Fruit fly (Drosophila melanogaster) whole organism, embryonic: ENCODE measurements around the gene P5CDh1.

ENCODE experiments used
- Antp ChIP-seq: fragments of 200-800 bp; sonication (Bioruptor generic); optimal IDR thresholded peaks from 3 replicates; lab custom pipeline; 2016; ENCODE audit warnings: missing biosample characterization, missing genetic modification characterization
- Asciz ChIP-seq: fragments of 200-800 bp; sonication (Bioruptor generic); optimal IDR thresholded peaks from 2 replicates; lab custom pipeline; 2017; ENCODE audit warnings: missing biosample characterization, mild to moderate bottlenecking, missing genetic modification characterization, missing genetic modification reagents
- Bteb2 ChIP-seq: fragments of 200-800 bp; sonication (Bioruptor generic); optimal IDR thresholded peaks from 2 replicates; lab custom pipeline; 2016; ENCODE audit warnings: missing biosample characterization, missing genetic modification characterization
- CG10147 ChIP-seq: fragments of 200-800 bp; sonication (Bioruptor generic); optimal IDR thresholded peaks from 2 replicates; lab custom pipeline; 2019; ENCODE audit warnings: missing biosample characterization, mild to moderate bottlenecking, missing genetic modification characterization, moderate library complexity
- CG10209 ChIP-seq: fragments of 200-800 bp; sonication (Bioruptor generic); optimal IDR thresholded peaks from 3 replicates; lab custom pipeline; 2017; ENCODE audit warnings: missing biosample characterization, mild to moderate bottlenecking, missing genetic modification characterization, missing genetic modification reagents
- CG10267 ChIP-seq: fragments of 200-800 bp; sonication (Bioruptor generic); optimal IDR thresholded peaks from 2 replicates; lab custom pipeline; 2018; ENCODE audit warnings: missing biosample characterization, mild to moderate bottlenecking, missing genetic modification characterization, moderate library complexity
- CG11085 ChIP-seq: fragments of 200-800 bp; sonication (Bioruptor generic); IDR thresholded peaks from 2 replicates; pipeline ENCODE4 v1.3.6; 2022; ENCODE audit warnings: missing biosample characterization, missing genetic modification characterization
- CG11504 ChIP-seq: fragments of 200-800 bp; sonication (Bioruptor generic); optimal IDR thresholded peaks from 3 replicates; lab custom pipeline; 2019; ENCODE audit warnings: missing biosample characterization, mild to moderate bottlenecking, missing genetic modification characterization, moderate library complexity
- CG11695 ChIP-seq: fragments of 200-800 bp; sonication (Bioruptor generic); IDR thresholded peaks from 3 replicates; pipeline ENCODE4 v1.3.6; 2022; ENCODE audit warnings: missing biosample characterization, missing genetic modification characterization
- CG1233 ChIP-seq: fragments of 200-800 bp; sonication (Bioruptor generic); optimal IDR thresholded peaks from 4 replicates; lab custom pipeline; 2018; ENCODE audit warnings: missing biosample characterization, mild to moderate bottlenecking, missing genetic modification characterization
- CG14014 ChIP-seq: fragments of 200-800 bp; sonication (Bioruptor generic); IDR thresholded peaks from 2 replicates; pipeline ENCODE4 v1.3.6; 2022; ENCODE audit warnings: missing biosample characterization, missing genetic modification characterization
- CG14860 ChIP-seq: fragments of 200-800 bp; sonication (Bioruptor generic); IDR thresholded peaks from 3 replicates; pipeline ENCODE4 v1.3.6; 2022; ENCODE audit warnings: missing biosample characterization, missing genetic modification characterization; ENCODE audit not compliant: partially characterized antibody
- CG15696 ChIP-seq: fragments of 200-800 bp; sonication (Bioruptor generic); optimal IDR thresholded peaks from 2 replicates; lab custom pipeline; 2019; ENCODE audit warnings: missing biosample characterization, mild to moderate bottlenecking, missing genetic modification characterization, moderate library complexity
- CG16779 ChIP-seq: fragments of 200-800 bp; sonication (Bioruptor generic); IDR thresholded peaks from 2 replicates; pipeline ENCODE4 v1.3.6; 2022; ENCODE audit warnings: missing biosample characterization, missing genetic modification characterization
- CG17802 ChIP-seq: fragments of 200-800 bp; sonication (Bioruptor generic); optimal IDR thresholded peaks from 2 replicates; lab custom pipeline; 2018; ENCODE audit warnings: missing biosample characterization, mild to moderate bottlenecking, missing genetic modification characterization, moderate library complexity
- CG3838 ChIP-seq: fragments of 200-800 bp; sonication (Bioruptor generic); optimal IDR thresholded peaks from 3 replicates; lab custom pipeline; 2016; ENCODE audit warnings: missing biosample characterization, missing genetic modification characterization
- CG5180 ChIP-seq: fragments of 200-800 bp; sonication (Bioruptor generic); optimal IDR thresholded peaks from 3 replicates; lab custom pipeline; 2017; ENCODE audit warnings: missing biosample characterization, missing genetic modification characterization, mild to moderate bottlenecking, moderate library complexity, missing genetic modification reagents
- CG6813 ChIP-seq: fragments of 200-800 bp; sonication (Bioruptor generic); optimal IDR thresholded peaks from 2 replicates; lab custom pipeline; 2017; ENCODE audit warnings: missing biosample characterization, missing genetic modification characterization, mild to moderate bottlenecking, moderate library complexity, missing genetic modification reagents
- CG7271 ChIP-seq: fragments of 200-800 bp; sonication (Bioruptor generic); optimal IDR thresholded peaks from 2 replicates; lab custom pipeline; 2018; ENCODE audit warnings: missing biosample characterization, mild to moderate bottlenecking, missing genetic modification characterization, moderate library complexity
- CG9797 ChIP-seq: fragments of 200-800 bp; sonication (Bioruptor generic); optimal IDR thresholded peaks from 3 replicates; lab custom pipeline; 2018; ENCODE audit warnings: missing biosample characterization, mild to moderate bottlenecking, missing genetic modification characterization
- CTCF ChIP-seq: fragments of 200-800 bp; sonication (Bioruptor generic); optimal IDR thresholded peaks from 2 replicates; lab custom pipeline; 2017; ENCODE audit warnings: missing biosample characterization, mild to moderate bottlenecking, missing genetic modification characterization, moderate library complexity
- Dad ChIP-seq: fragments of 200-800 bp; sonication (Bioruptor generic); optimal IDR thresholded peaks from 3 replicates; lab custom pipeline; 2016; ENCODE audit warnings: missing biosample characterization, missing genetic modification characterization
- ERR ChIP-seq: fragments of 200-800 bp; sonication (Bioruptor generic); optimal IDR thresholded peaks from 2 replicates; lab custom pipeline; 2016; ENCODE audit warnings: missing biosample characterization, missing genetic modification characterization
- Gsc ChIP-seq: fragments of 200-800 bp; sonication (Bioruptor generic); IDR thresholded peaks from 2 replicates; pipeline ENCODE4 v1.3.6; 2022; ENCODE audit warnings: missing biosample characterization, missing genetic modification characterization
- Gug ChIP-seq: fragments of 200-800 bp; sonication (Bioruptor generic); IDR thresholded peaks from 4 replicates; pipeline ENCODE4 v1.3.6; 2022; ENCODE audit warnings: missing biosample characterization, missing genetic modification characterization
- Hr39 ChIP-seq: fragments of >200 bp; optimal IDR thresholded peaks from 2 replicates; lab custom pipeline; 2017
- NC2β ChIP-seq: fragments of 200-800 bp; sonication (Bioruptor generic); optimal IDR thresholded peaks from 2 replicates; lab custom pipeline; 2016; ENCODE audit warnings: missing biosample characterization, missing genetic modification characterization
- Nf-YC ChIP-seq: fragments of 200-800 bp; optimal IDR thresholded peaks from 3 replicates; lab custom pipeline; 2019; ENCODE audit warnings: missing biosample characterization, mild to moderate bottlenecking, missing genetic modification characterization, moderate library complexity
- PHDP ChIP-seq: fragments of 200-800 bp; sonication (Bioruptor generic); optimal IDR thresholded peaks from 3 replicates; lab custom pipeline; 2018; ENCODE audit warnings: missing biosample characterization, mild to moderate bottlenecking, missing genetic modification characterization, moderate library complexity
- Pdp1 ChIP-seq, 2 experiments: fragments of 200-800 bp; sonication (Bioruptor generic); optimal IDR thresholded peaks; 3 replicates each; lab custom pipeline; 2016; ENCODE audit warnings: missing biosample characterization in 2 of 2, missing genetic modification characterization in 2 of 2, mild to moderate bottlenecking in 1 of 2, moderate library complexity in 1 of 2
- Six4 ChIP-seq: fragments of 200-800 bp; sonication (Bioruptor generic); optimal IDR thresholded peaks from 2 replicates; lab custom pipeline; 2016; ENCODE audit warnings: missing biosample characterization, missing genetic modification characterization
- az2 ChIP-seq: fragments of 200-800 bp; sonication (Bioruptor generic); optimal IDR thresholded peaks from 3 replicates; lab custom pipeline; 2016; ENCODE audit warnings: missing biosample characterization, missing genetic modification characterization
- danr ChIP-seq: fragments of 200-800 bp; sonication (Bioruptor generic); IDR thresholded peaks from 2 replicates; pipeline ENCODE4 v1.3.6; 2022; ENCODE audit warnings: missing biosample characterization, missing genetic modification characterization
- dimm ChIP-seq: fragments of 200-800 bp; sonication (Bioruptor generic); IDR thresholded peaks from 2 replicates; pipeline ENCODE4 v1.3.6; 2022; ENCODE audit warnings: missing biosample characterization, missing genetic modification characterization
- disco-r ChIP-seq: fragments of 200-800 bp; sonication (Bioruptor generic); optimal IDR thresholded peaks from 2 replicates; lab custom pipeline; 2016; ENCODE audit warnings: missing biosample characterization, missing genetic modification characterization
- dm ChIP-seq: fragments of 200-800 bp; sonication (Bioruptor generic); optimal IDR thresholded peaks from 3 replicates; lab custom pipeline; 2016; ENCODE audit warnings: missing biosample characterization, missing genetic modification characterization
- dysf ChIP-seq: fragments of 200-800 bp; sonication (Bioruptor generic); IDR thresholded peaks from 3 replicates; pipeline ENCODE4 v1.3.6; 2022; ENCODE audit warnings: missing biosample characterization, missing genetic modification characterization
- ewg ChIP-seq: fragments of 200-800 bp; sonication (Bioruptor generic); optimal IDR thresholded peaks from 3 replicates; lab custom pipeline; 2017; ENCODE audit warnings: mild to moderate bottlenecking, missing biosample characterization, missing genetic modification reagents, missing genetic modification characterization
- fd102C ChIP-seq: fragments of 200-800 bp; sonication (Bioruptor generic); optimal IDR thresholded peaks from 2 replicates; lab custom pipeline; 2018; ENCODE audit warnings: missing biosample characterization, mild to moderate bottlenecking, missing genetic modification characterization, moderate library complexity
- fd96Cb ChIP-seq: fragments of 200-800 bp; sonication (Bioruptor generic); optimal IDR thresholded peaks from 2 replicates; lab custom pipeline; 2018; ENCODE audit warnings: missing biosample characterization, mild to moderate bottlenecking, missing genetic modification characterization, moderate library complexity
- gfzf ChIP-seq: fragments of 200-800 bp; sonication (Bioruptor generic); optimal IDR thresholded peaks from 2 replicates; lab custom pipeline; 2016; ENCODE audit warnings: missing biosample characterization, mild to moderate bottlenecking, missing genetic modification characterization, moderate library complexity
- lilli ChIP-seq: fragments of 200-800 bp; sonication (Bioruptor generic); optimal IDR thresholded peaks from 3 replicates; lab custom pipeline; 2016; ENCODE audit warnings: missing biosample characterization, missing genetic modification characterization
- mam ChIP-seq: fragments of 200-800 bp; sonication (Bioruptor generic); optimal IDR thresholded peaks from 3 replicates; lab custom pipeline; 2016; ENCODE audit warnings: missing biosample characterization, missing genetic modification characterization
- nerfin-1 ChIP-seq: fragments of 200-800 bp; sonication (Bioruptor generic); optimal IDR thresholded peaks from 3 replicates; lab custom pipeline; 2019; ENCODE audit warnings: missing biosample characterization, mild to moderate bottlenecking, missing genetic modification characterization, moderate library complexity
- oc ChIP-seq: fragments of 200-800 bp; sonication (Bioruptor generic); optimal IDR thresholded peaks from 2 replicates; lab custom pipeline; 2018; ENCODE audit warnings: missing biosample characterization, mild to moderate bottlenecking, missing genetic modification characterization, moderate library complexity
- pnt ChIP-seq: fragments of 200-800 bp; sonication (Bioruptor generic); optimal IDR thresholded peaks from 3 replicates; lab custom pipeline; 2016; ENCODE audit warnings: missing biosample characterization, missing genetic modification characterization
- seq ChIP-seq: fragments of 200-800 bp; sonication (Bioruptor generic); IDR thresholded peaks from 2 replicates; pipeline ENCODE4 v1.3.6; 2022; ENCODE audit warnings: missing biosample characterization, missing genetic modification characterization
- tap ChIP-seq: fragments of 200-800 bp; optimal IDR thresholded peaks from 3 replicates; lab custom pipeline; 2019; ENCODE audit warnings: missing biosample characterization, mild to moderate bottlenecking, missing genetic modification characterization, moderate library complexity
- tgo ChIP-seq: fragments of 200-800 bp; sonication (Bioruptor generic); IDR thresholded peaks from 3 replicates; pipeline ENCODE4 v1.3.6; 2022; ENCODE audit warnings: missing biosample characterization, missing genetic modification characterization
- tup ChIP-seq: fragments of 200-800 bp; sonication (Bioruptor generic); optimal IDR thresholded peaks from 2 replicates; lab custom pipeline; 2016; ENCODE audit warnings: missing biosample characterization, mild to moderate bottlenecking, missing genetic modification characterization, moderate library complexity
- zf30C ChIP-seq: fragments of 200-800 bp; sonication (Bioruptor generic); optimal IDR thresholded peaks from 3 replicates; lab custom pipeline; 2018; ENCODE audit warnings: missing biosample characterization, mild to moderate bottlenecking, missing genetic modification characterization
- zfh1 ChIP-seq: fragments of 200-800 bp; sonication (Bioruptor generic); IDR thresholded peaks from 3 replicates; pipeline ENCODE4 v1.3.6; 2022; ENCODE audit warnings: missing biosample characterization, missing genetic modification characterization

The P5CDh1 gene

dm6 chr3L:21828177-21828589 lies 13.0 kb downstream of the P5CDh1 start, which contains the start of gene CG32448 (continued):
- TF ChIP-seq disco-r (GFP tag; lab: Kevin White, UChicago) (no peak), Pdp1 (GFP tag; optimal IDR thresholded peaks at IDR 0.05; lab: Kevin White, UChicago) (peak; percentile 53 to 65), CG7271 (tag; lab: Kevin White, UChicago) (no peak), Six4 (GFP tag; lab: Kevin White, UChicago) (peak; percentile 40), CG11695 (GFP tag; lab: Robert Waterston, UW) (peak; percentile 50; the same call in 1 of the 3 replicates), Antp (GFP tag; lab: Kevin White, UChicago) (peak; percentile 72), ewg (peak; percentile 1), Gsc (no peak), CG1233 (GFP tag; lab: Kevin White, UChicago) (peak; percentile 44), Hr39 (no peak), mam (GFP tag; lab: Kevin White, UChicago) (peak; percentile 64), dysf (GFP tag; lab: Robert Waterston, UW) (peak; percentile 80), CG5180 (GFP tag; lab: Kevin White, UChicago) (no peak), CG14860 (no peak), CTCF (no peak), Nf-YC (peak; percentile 30), tup (GFP tag; lab: Kevin White, UChicago) (no peak), NC2β (GFP tag; lab: Kevin White, UChicago) (peak; percentile 56), Bteb2 (GFP tag; lab: Kevin White, UChicago) (peak; percentile 51), fd102C (no peak), dimm (GFP tag; lab: Robert Waterston, UW) (no peak), oc (tag; lab: Kevin White, UChicago) (peak; percentile 56), CG11085 (peak; percentile 44; the same call in 1 of the 2 replicates), CG17802 (tag; lab: Kevin White, UChicago) (peak; percentile 42), tgo (GFP tag; lab: Robert Waterston, UW) (peak; percentile 71), CG3838 (GFP tag; lab: Kevin White, UChicago) (no peak), CG9797 (peak; percentile 68), CG6813 (GFP tag; lab: Kevin White, UChicago) (peak; percentile 6), CG16779 (GFP tag; lab: Robert Waterston, UW) (no peak), zf30C (GFP tag; lab: Kevin White, UChicago) (no peak), CG10267 (tag; lab: Kevin White, UChicago) (peak; percentile 63), danr (0 out of 2 replicates have a peak, but pooled peaks have one; percentile 31), CG11504 (peak; percentile 65), CG10209 (GFP tag; lab: Kevin White, UChicago) (peak; percentile 57), pnt (peak; percentile 54), PHDP (tag; lab: Kevin White, UChicago) (peak; percentile 42), tap (no peak), Dad (GFP tag; lab: Kevin White, UChicago) (peak; percentile 34), Asciz (no peak), gfzf (GFP tag; lab: Kevin White, UChicago) (peak; percentile 65), nerfin-1 (tag; lab: Kevin White, UChicago) (peak; percentile 32), Gug (GFP tag; lab: Robert Waterston, UW) (peak; percentile 82), CG14014 (GFP tag; lab: Robert Waterston, UW) (peak; percentile 73), fd96Cb (peak; percentile 48), zfh1 (peak; percentile 81), seq (peak; percentile 81), ERR (peak; percentile 16), dm (GFP tag; lab: Kevin White, UChicago) (peak; percentile 76), az2 (GFP tag; lab: Kevin White, UChicago) (peak; percentile 50), CG10147 (GFP tag; lab: Kevin White, UChicago) (peak; percentile 3), lilli (peak; percentile 77), CG15696 (peak; percentile 48)
